Fruit fly (Drosophila melanogaster) whole organism, adult: Measurements from ENCODE around the gene cpx.

Experiments used
- CG14711 ChIP-seq: fragments of 200-800 bp; sonication (Bioruptor generic); optimal IDR thresholded peaks from 2 replicates; lab custom pipeline; 2018; ENCODE audit warnings: missing biosample characterization, mild to moderate bottlenecking, missing genetic modification characterization, moderate library complexity
- CG33017 ChIP-seq: fragments of 200-800 bp; sonication (Bioruptor generic); optimal IDR thresholded peaks from 2 replicates; lab custom pipeline; 2018; ENCODE audit warnings: missing biosample characterization, mild to moderate bottlenecking, missing genetic modification characterization, moderate library complexity
- cic ChIP-seq: fragments of 200-800 bp; sonication (Bioruptor generic); optimal IDR thresholded peaks from 2 replicates; lab custom pipeline; 2017; ENCODE audit warnings: missing biosample characterization, mild to moderate bottlenecking, missing genetic modification characterization, moderate library complexity
- kay ChIP-seq: fragments of 200-800 bp; sonication (Bioruptor generic); peaks from one replicate; lab custom pipeline; 2016; ENCODE audit warnings: missing biosample characterization, missing genetic modification characterization, borderline replicate concordance

dm6 chr3R:4334798-4335197, 54.8 kb downstream of the cpx start, which contains the start of gene CG14645:
- TF ChIP-seq cic (GFP tag; lab: Kevin White, UChicago) (no peak), CG33017 (tag; lab: Kevin White, UChicago) (no peak), CG14711 (tag; lab: Kevin White, UChicago) (no peak), kay (no peak)
